Worm (Caenorhabditis elegans): Measurements from ENCODE around the gene Y43B11AL.1.
A peak's percentile ranks its signal among the peaks of the same experiment; 100 is the strongest.

Gene Y43B11AL.1

ce11 chrIV:7111354-7111753 lies 46.2 kb downstream of the Y43B11AL.1 start, which contains the start of the genes ZC477.7 and ssq-3:
TSS of gene ZC477.7 (minus strand) at chrIV:7111454.
TSS of gene ssq-3 (plus strand) at chrIV:7111604.
- TF ChIP-seq mef-2 (tag; optimal IDR thresholded peaks at IDR 0.05) = no peak
- TF ChIP-seq unc-130 (tag; optimal IDR thresholded peaks at IDR 0.05) = no peak
- TF ChIP-seq Y116A8C.19 (tag; optimal IDR thresholded peaks at IDR 0.05; ENCODE audit: borderline replicate concordance) = no peak
- TF ChIP-seq tlp-1 (tag; optimal IDR thresholded peaks at IDR 0.05) = no peak
- no peak for TF ChIP-seq pag-3 (tag; optimal IDR thresholded peaks at IDR 0.05; ENCODE audit: borderline replicate concordance, insufficient read depth)
- no peak for TF ChIP-seq snu-23 (GFP tag; optimal IDR thresholded peaks at IDR 0.05)
- TF ChIP-seq alr-1 (tag; optimal IDR thresholded peaks at IDR 0.05; ENCODE audit: borderline replicate concordance) = no peak
- no peak for TF ChIP-seq ceh-8 (GFP tag; optimal IDR thresholded peaks at IDR 0.05)
- no peak for TF ChIP-seq swsn-7 (tag; optimal IDR thresholded peaks at IDR 0.05)
- TF ChIP-seq efl-1 (optimal IDR thresholded peaks at IDR 0.05) = no peak
- TF ChIP-seq efl-1 (GFP tag; optimal IDR thresholded peaks at IDR 0.05 in 1 of 2) = no peak
- no peak for TF ChIP-seq lsy-2 (tag; optimal IDR thresholded peaks at IDR 0.05)
- TF ChIP-seq ces-1 (GFP tag; optimal IDR thresholded peaks at IDR 0.05) = no peak
- TF ChIP-seq dpl-1 (GFP tag; optimal IDR thresholded peaks at IDR 0.05) = no peak
- TF ChIP-seq nhr-237 (tag; optimal IDR thresholded peaks at IDR 0.05) = no peak
- no peak for TF ChIP-seq sup-37 (GFP tag; optimal IDR thresholded peaks at IDR 0.05)
- TF ChIP-seq sptf-1 (tag; optimal IDR thresholded peaks at IDR 0.05) = no peak

DNA sequence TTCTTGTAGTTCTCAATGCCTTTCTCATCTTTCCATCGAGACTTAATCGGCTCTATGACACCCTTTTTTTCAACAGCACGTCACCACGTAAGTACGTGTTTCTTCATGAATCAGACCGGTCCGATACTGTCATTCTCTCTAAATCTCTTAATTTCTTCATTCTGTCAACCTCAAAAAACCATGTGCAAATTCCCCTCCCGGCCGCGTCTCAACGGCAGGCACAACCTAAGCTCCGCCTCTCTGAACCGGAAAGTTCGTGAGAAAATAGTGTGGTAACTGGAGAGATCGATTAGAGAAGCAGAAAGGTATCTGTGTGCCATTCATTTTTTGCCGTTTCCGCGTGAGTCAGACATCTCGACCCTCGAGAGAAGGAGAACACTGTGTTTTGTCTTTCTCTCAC lies 49.5 kb downstream of the Y43B11AL.1 start, which contains the start of gene nas-8:
TSS of gene nas-8 (plus strand) at position 301 of the 400 bp plus-strand sequence.
- TF ChIP-seq nhr-20 (tag; optimal IDR thresholded peaks at IDR 0.05) (no peak), lin-14 (GFP tag; optimal IDR thresholded peaks at IDR 0.05) (no peak), nhr-28 (tag; optimal IDR thresholded peaks at IDR 0.05) (no peak), nhr-19 (GFP tag; conservative IDR thresholded peaks at IDR 0.05) (no peak), snu-23 (GFP tag; optimal IDR thresholded peaks at IDR 0.05) (peak; percentile 11), nhr-11 (tag; optimal IDR thresholded peaks at IDR 0.05) (no peak), ceh-8 (GFP tag; optimal IDR thresholded peaks at IDR 0.05) (no peak)

Data from whole organism, L1 larva.